Worm (Caenorhabditis elegans): ENCODE results near the gene nish-1.

- TF ChIP-seq unc-62 (GFP tag; optimal IDR thresholded peaks at IDR 0.05) (no peak), ztf-11 (tag; optimal IDR thresholded peaks at IDR 0.05) (no peak), sptf-1 (tag; optimal IDR thresholded peaks at IDR 0.05) (no peak), lsy-2 (tag; optimal IDR thresholded peaks at IDR 0.05) (no peak), mls-2 (tag; optimal IDR thresholded peaks at IDR 0.05) (no peak), ceh-43 (GFP tag; optimal IDR thresholded peaks at IDR 0.05) (no peak)
Measured at ce11 chrIV:10869642-10870041, 5.5 kb downstream of the nish-1 start.
